Worm (Caenorhabditis elegans) whole organism, late embryonic: ENCODE results near the gene F53F8.6.

Source experiments
- C38D4.7 ChIP-seq: fragments of 200-800 bp; sonication (Bioruptor generic); optimal IDR thresholded peaks from 2 replicates; lab custom pipeline; 2018; ENCODE audit warnings: mild to moderate bottlenecking, missing genetic modification characterization, moderate library complexity, missing compliant biosample characterization
- F13H6.1 ChIP-seq: sonication (generic microtip); optimal IDR thresholded peaks from 2 replicates; lab custom pipeline; 2016; ENCODE audit warnings: missing genetic modification characterization, missing compliant biosample characterization
- K02D7.2 ChIP-seq: sonication (generic microtip); optimal IDR thresholded peaks from 2 replicates; lab custom pipeline; 2017; ENCODE audit warnings: mild to moderate bottlenecking, missing genetic modification characterization, missing compliant biosample characterization
- K09A11.1 ChIP-seq: sonication (generic microtip); optimal IDR thresholded peaks from 2 replicates; lab custom pipeline; 2017; ENCODE audit warnings: antibody characterized with exemption, mild to moderate bottlenecking, missing genetic modification characterization, missing compliant biosample characterization; ENCODE audit not compliant: insufficient read depth
- ahr-1 ChIP-seq: sonication (generic microtip); optimal IDR thresholded peaks from 2 replicates; lab custom pipeline; 2016; ENCODE audit warnings: missing genetic modification characterization, missing compliant biosample characterization
- ama-1 ChIP-seq: fragments of 150-350 bp; optimal IDR thresholded peaks from 2 replicates; lab custom pipeline; 2014
- ceh-18 ChIP-seq: sonication (generic microtip); optimal IDR thresholded peaks from 2 replicates; lab custom pipeline; 2016; ENCODE audit warnings: missing genetic modification characterization, missing compliant biosample characterization
- ceh-19 ChIP-seq: fragments of 200-800 bp; sonication (Bioruptor generic); optimal IDR thresholded peaks from 2 replicates; lab custom pipeline; 2018; ENCODE audit warnings: mild to moderate bottlenecking, missing genetic modification characterization, missing compliant biosample characterization
- ceh-2 ChIP-seq: sonication (generic microtip); optimal IDR thresholded peaks from 2 replicates; lab custom pipeline; 2016; ENCODE audit warnings: missing genotype, missing genetic modification characterization, missing compliant biosample characterization
- ceh-24 ChIP-seq: sonication (generic microtip); optimal IDR thresholded peaks from 2 replicates; lab custom pipeline; 2016; ENCODE audit warnings: mild to moderate bottlenecking, missing genetic modification characterization, missing compliant biosample characterization
- ceh-30 ChIP-seq: fragments of 150-350 bp; optimal IDR thresholded peaks from 2 replicates; lab custom pipeline; 2014; ENCODE audit warnings: missing biosample characterization, missing genetic modification characterization
- ceh-34 ChIP-seq: sonication (generic microtip); optimal IDR thresholded peaks from 2 replicates; lab custom pipeline; 2016; ENCODE audit warnings: mild to moderate bottlenecking, missing genetic modification characterization, missing compliant biosample characterization
- ceh-45 ChIP-seq: fragments of 200-800 bp; sonication (Bioruptor generic); IDR thresholded peaks from 2 replicates; pipeline ENCODE4 v1.3.6; 2022; ENCODE audit warnings: missing genetic modification reagents, missing genetic modification characterization, missing compliant biosample characterization
- ceh-48 ChIP-seq: sonication (generic microtip); optimal IDR thresholded peaks from 2 replicates; lab custom pipeline; 2016; ENCODE audit warnings: missing genetic modification characterization, inconsistent platforms, missing compliant biosample characterization
- che-1 ChIP-seq: sonication (generic microtip); optimal IDR thresholded peaks from 2 replicates; lab custom pipeline; 2016; ENCODE audit warnings: mild to moderate bottlenecking, missing genetic modification characterization, missing compliant biosample characterization
- dmd-4 ChIP-seq: sonication (generic microtip); optimal IDR thresholded peaks from 2 replicates; lab custom pipeline; 2016; ENCODE audit warnings: borderline replicate concordance, missing genetic modification characterization, missing compliant biosample characterization
- dve-1 ChIP-seq: sonication (generic microtip); optimal IDR thresholded peaks from 2 replicates; lab custom pipeline; 2017; ENCODE audit warnings: antibody characterized with exemption, mild to moderate bottlenecking, missing genetic modification characterization, missing compliant biosample characterization
- elt-2 ChIP-seq: sonication (generic microtip); optimal IDR thresholded peaks from 2 replicates; lab custom pipeline; 2016; ENCODE audit warnings: missing genetic modification reagents, missing genetic modification characterization, missing compliant biosample characterization
- elt-4 ChIP-seq: sonication (generic microtip); optimal IDR thresholded peaks from 2 replicates; lab custom pipeline; 2016; ENCODE audit warnings: missing genetic modification characterization, missing compliant biosample characterization
- fkh-10 ChIP-seq: fragments of 150-350 bp; optimal IDR thresholded peaks from 2 replicates; lab custom pipeline; 2014; ENCODE audit warnings: missing biosample characterization, missing genetic modification reagents, missing genetic modification characterization
- hlh-13 ChIP-seq: fragments of 200-800 bp; sonication (Bioruptor generic); optimal IDR thresholded peaks from 2 replicates; lab custom pipeline; 2018; ENCODE audit warnings: mild to moderate bottlenecking, missing genetic modification characterization, missing compliant biosample characterization
- hlh-6 ChIP-seq: sonication (generic microtip); optimal IDR thresholded peaks from 2 replicates; lab custom pipeline; 2016; ENCODE audit warnings: missing genotype, missing genetic modification characterization, missing compliant biosample characterization
- hlh-8 ChIP-seq: sonication (generic microtip); optimal IDR thresholded peaks from 2 replicates; lab custom pipeline; 2016; ENCODE audit warnings: missing genotype, missing genetic modification characterization, missing compliant biosample characterization
- lim-6 ChIP-seq: sonication (generic microtip); optimal IDR thresholded peaks from 2 replicates; lab custom pipeline; 2016; ENCODE audit warnings: missing genetic modification characterization, missing compliant biosample characterization
- lin-11 ChIP-seq: fragments of 200-800 bp; sonication (Bioruptor generic); optimal IDR thresholded peaks from 2 replicates; lab custom pipeline; 2018; ENCODE audit warnings: mild to moderate bottlenecking, missing genetic modification characterization, missing compliant biosample characterization
- nfya-1 ChIP-seq: sonication (generic microtip); optimal IDR thresholded peaks from 2 replicates; lab custom pipeline; 2017; ENCODE audit warnings: missing genetic modification characterization, mild to moderate bottlenecking, missing compliant biosample characterization, antibody characterized with exemption, moderate library complexity
- nhr-11 ChIP-seq: fragments of 150-350 bp; optimal IDR thresholded peaks from 2 replicates; lab custom pipeline; 2014; ENCODE audit warnings: missing biosample characterization, missing genetic modification characterization
- odd-2 ChIP-seq: sonication (generic microtip); optimal IDR thresholded peaks from 2 replicates; lab custom pipeline; 2017; ENCODE audit warnings: antibody characterized with exemption, mild to moderate bottlenecking, missing genetic modification characterization, missing compliant biosample characterization
- pha-2 ChIP-seq: sonication (generic microtip); optimal IDR thresholded peaks from 2 replicates; lab custom pipeline; 2017; ENCODE audit warnings: mild to moderate bottlenecking, missing genetic modification characterization, missing compliant biosample characterization
- pqm-1 ChIP-seq: sonication (generic microtip); optimal IDR thresholded peaks from 2 replicates; lab custom pipeline; 2016; ENCODE audit warnings: missing genetic modification characterization, missing compliant biosample characterization
- sdc-2 ChIP-seq: sonication (generic microtip); optimal IDR thresholded peaks from 2 replicates; lab custom pipeline; 2016; ENCODE audit warnings: missing genotype, missing genetic modification characterization, missing compliant biosample characterization
- sox-4 ChIP-seq: sonication (generic microtip); optimal IDR thresholded peaks from 2 replicates; lab custom pipeline; 2017; ENCODE audit warnings: mild to moderate bottlenecking, missing genetic modification characterization, inconsistent platforms, missing compliant biosample characterization
- tbx-2 ChIP-seq: sonication (generic microtip); optimal IDR thresholded peaks from 2 replicates; lab custom pipeline; 2016; ENCODE audit warnings: missing genetic modification characterization, missing compliant biosample characterization
- unc-3 ChIP-seq, 2 experiments: fragments of 200-800 bp in 1 of 2; sonication (Bioruptor generic) in 1 of 2; sonication (generic microtip) in 1 of 2; conservative IDR thresholded peaks in 1 of 2; optimal IDR thresholded peaks in 1 of 2; 2 replicates each; pipeline versions ENCODE4 v1.3.6 to Lab custom; 2016 to 2022; ENCODE audit warnings: missing compliant biosample characterization in 2 of 2, missing genetic modification characterization in 2 of 2, missing genetic modification reagents in 1 of 2
- unc-42 ChIP-seq: sonication (generic microtip); optimal IDR thresholded peaks from 2 replicates; lab custom pipeline; 2016; ENCODE audit warnings: missing genotype, missing genetic modification characterization, missing compliant biosample characterization
- unc-86 ChIP-seq: sonication (generic microtip); optimal IDR thresholded peaks from 2 replicates; lab custom pipeline; 2016; ENCODE audit warnings: missing genetic modification characterization, missing compliant biosample characterization

F53F8.6 gene

DNA sequence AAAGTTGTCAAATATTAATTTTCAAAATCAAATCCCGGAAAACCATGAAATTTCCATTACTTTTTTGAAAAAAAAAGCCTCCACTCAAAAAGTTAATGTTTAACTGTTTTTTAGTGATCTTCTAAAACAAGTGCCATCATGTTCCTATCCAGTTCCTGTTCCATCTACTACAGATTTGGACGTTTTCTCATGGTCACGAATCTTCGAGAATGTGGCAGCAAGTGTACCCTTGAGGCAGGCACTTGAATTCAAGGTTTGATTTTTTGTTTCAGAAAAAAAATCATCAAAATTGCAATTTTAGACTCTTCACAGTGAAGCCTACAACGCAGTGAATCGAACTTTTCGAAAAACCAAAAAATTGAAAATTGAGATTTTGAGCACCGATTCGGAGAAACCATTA lies 10.5 kb downstream of the F53F8.6 start:
- no peak for TF ChIP-seq F13H6.1 (tag; lab: Kevin White, UChicago)
- TF ChIP-seq ceh-24 (tag; lab: Kevin White, UChicago): no peak
- no peak for TF ChIP-seq hlh-6 (tag; lab: Kevin White, UChicago)
- TF ChIP-seq ceh-2 (tag; lab: Kevin White, UChicago): no peak

DNA sequence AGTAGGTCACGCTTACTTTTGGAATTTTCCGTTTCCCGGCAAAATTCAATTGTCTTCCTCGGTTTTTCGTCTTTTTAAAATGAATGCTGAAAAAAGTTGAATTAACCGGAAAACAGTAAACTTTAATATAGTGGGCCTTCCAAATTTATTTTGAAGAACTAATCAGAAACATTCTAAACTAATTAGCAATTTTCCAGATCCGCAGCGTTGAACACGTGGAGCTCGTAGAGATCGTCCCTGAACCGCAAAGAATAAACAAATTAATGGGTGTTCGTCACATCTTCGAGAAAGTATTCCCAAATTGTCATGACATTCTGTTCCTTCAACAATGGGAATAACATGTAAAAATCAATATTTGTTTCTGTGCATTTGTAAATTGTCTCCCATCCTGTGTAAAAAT lies 12.2 kb downstream of the F53F8.6 start:
- TF ChIP-seq ceh-45: no peak
- no peak for TF ChIP-seq ceh-24 (tag; lab: Kevin White, UChicago)
- no peak for TF ChIP-seq hlh-8
- no peak for TF ChIP-seq lin-11 (tag; lab: Kevin White, UChicago)
- no peak for TF ChIP-seq che-1
- no peak for TF ChIP-seq nfya-1 (tag; lab: Kevin White, UChicago)
- no peak for TF ChIP-seq nhr-11 (tag; lab: Kevin White, UChicago)
- no peak for TF ChIP-seq elt-4 (tag; lab: Kevin White, UChicago)
- no peak for TF ChIP-seq sox-4 (tag; lab: Kevin White, UChicago)

DNA sequence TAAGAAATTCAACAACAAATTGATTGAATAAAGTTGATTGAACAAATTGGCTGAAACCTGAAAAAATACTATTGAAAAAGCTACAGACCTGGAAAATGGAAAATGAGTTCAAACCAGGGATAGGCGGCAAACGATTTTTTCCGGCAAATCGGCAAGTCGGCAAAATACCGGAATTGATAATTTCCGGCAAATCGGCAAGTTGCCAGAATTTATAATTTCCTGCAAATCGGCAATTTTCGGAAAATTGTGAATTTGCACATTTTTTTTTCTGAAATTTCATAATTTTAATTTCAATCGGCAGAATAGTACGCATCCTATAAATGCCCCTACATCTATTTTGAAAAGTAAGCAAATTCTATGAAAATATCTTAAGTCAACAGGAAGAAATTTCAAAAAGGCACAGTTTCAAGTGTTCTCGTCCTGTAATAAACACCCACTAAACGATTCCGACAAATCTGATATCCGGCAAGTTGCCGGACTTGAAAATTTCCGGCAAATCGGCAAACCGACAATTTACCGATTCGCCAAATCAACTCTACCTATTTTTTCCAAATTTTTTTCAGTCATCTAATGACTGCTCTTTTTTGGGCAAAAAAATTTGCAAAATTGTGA lies 12.9 kb downstream of the F53F8.6 start:
- no peak for TF ChIP-seq ceh-34 (tag; lab: Kevin White, UChicago)
- TF ChIP-seq pha-2 (tag; lab: Kevin White, UChicago): no peak
- no peak for TF ChIP-seq elt-4 (tag; lab: Kevin White, UChicago)
- no peak for TF ChIP-seq ceh-18 (tag; lab: Kevin White, UChicago)
- no peak for TF ChIP-seq dmd-4
- TF ChIP-seq odd-2 (tag; lab: Kevin White, UChicago): no peak
- TF ChIP-seq tbx-2 (tag; lab: Kevin White, UChicago): no peak

DNA sequence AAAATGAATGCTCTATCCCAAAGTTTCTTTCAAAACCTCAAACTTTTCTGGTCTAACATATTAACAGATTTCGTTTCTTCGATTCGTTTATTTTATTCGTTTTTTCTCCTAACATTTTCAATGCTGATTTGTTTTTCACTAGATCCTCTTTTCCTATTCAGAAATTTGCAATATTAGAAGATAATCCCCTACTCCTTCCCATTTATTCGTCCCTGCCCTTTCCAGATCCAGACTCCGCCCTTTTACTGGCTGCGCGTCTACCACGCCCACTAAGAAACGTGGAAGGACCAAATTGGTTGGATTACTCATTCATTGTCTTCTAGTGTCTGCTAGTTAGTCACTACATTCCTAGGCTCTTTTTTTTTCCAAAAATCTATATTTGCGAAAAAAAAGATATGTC lies 17.9 kb downstream of the F53F8.6 start, which contains the start of gene Y44A6C.2:
Gene Y44A6C.2 (plus strand): TSS at position 301 of the 400 bp plus-strand sequence.
- TF ChIP-seq F13H6.1 (tag; lab: Kevin White, UChicago) (no peak), ceh-34 (tag; lab: Kevin White, UChicago) (no peak), ceh-48 (tag; lab: Kevin White, UChicago) (no peak), dve-1 (no peak), che-1 (no peak), ceh-19 (GFP tag; lab: Kevin White, UChicago) (no peak), hlh-13 (GFP tag; lab: Kevin White, UChicago) (no peak), lin-11 (tag; lab: Kevin White, UChicago) (no peak), C38D4.7 (no peak), hlh-6 (tag; lab: Kevin White, UChicago) (no peak), sdc-2 (tag; lab: Kevin White, UChicago) (no peak)

DNA sequence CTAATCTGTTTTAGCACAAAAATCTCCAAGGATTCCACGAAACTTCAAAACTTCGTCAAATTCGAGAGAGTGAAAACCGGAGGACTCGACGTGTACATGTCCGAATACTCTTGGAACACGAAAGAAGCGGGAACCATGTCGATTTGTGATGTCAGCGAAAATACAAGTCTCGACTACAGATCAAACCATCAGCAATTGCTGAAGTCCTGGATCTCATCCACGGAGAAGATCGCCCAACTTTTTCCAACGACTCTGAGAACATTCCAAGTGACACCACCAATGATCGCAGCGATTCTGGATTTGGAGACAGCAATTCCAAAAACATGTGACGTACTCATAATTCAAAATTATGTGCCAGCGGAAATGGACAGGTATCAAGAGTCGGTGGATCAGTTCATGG lies 18.4 kb downstream of the F53F8.6 start:
- TF ChIP-seq sox-4 (tag; lab: Kevin White, UChicago) (no peak), C38D4.7 (no peak), unc-3 (GFP tag; conservative IDR thresholded peaks at IDR 0.05; lab: Robert Waterston, UW) (no peak), unc-3 (tag; optimal IDR thresholded peaks at IDR 0.05; lab: Kevin White, UChicago) (no peak), che-1 (no peak), fkh-10 (no peak), ahr-1 (no peak), lim-6 (tag; lab: Kevin White, UChicago) (no peak), unc-42 (no peak), unc-86 (tag; lab: Kevin White, UChicago) (no peak), ama-1 (no peak), ceh-2 (tag; lab: Kevin White, UChicago) (no peak), pqm-1 (no peak), F13H6.1 (tag; lab: Kevin White, UChicago) (no peak), ceh-30 (tag; lab: Kevin White, UChicago) (no peak), K09A11.1 (tag; lab: Kevin White, UChicago) (no peak), elt-2 (tag; lab: Kevin White, UChicago) (no peak), K02D7.2 (tag; lab: Kevin White, UChicago) (no peak)
- TF ChIP-seq, all 69 proteins: peak for 0
